Fruit fly (Drosophila melanogaster) whole organism, prepupa: ENCODE results near the gene robl62A.
A peak's percentile ranks its signal among the peaks of the same experiment; 100 is the strongest.

Source experiments
- CG10669 ChIP-seq: fragments of 200-800 bp; sonication (Bioruptor generic); optimal IDR thresholded peaks from 3 replicates; lab custom pipeline; 2018; ENCODE audit warnings: missing biosample characterization, mild to moderate bottlenecking, missing genetic modification characterization, moderate library complexity
- CG11902 ChIP-seq: fragments of 200-800 bp; sonication (Bioruptor generic); optimal IDR thresholded peaks from 3 replicates; lab custom pipeline; 2016; ENCODE audit warnings: missing biosample characterization, missing genetic modification characterization
- CG1621 ChIP-seq: fragments of 200-800 bp; sonication (Bioruptor generic); optimal IDR thresholded peaks from 3 replicates; lab custom pipeline; 2018; ENCODE audit warnings: missing biosample characterization, mild to moderate bottlenecking, missing genetic modification characterization
- CG6163 ChIP-seq: fragments of 200-800 bp; sonication (Bioruptor generic); IDR thresholded peaks from 3 replicates; pipeline ENCODE4 v1.3.6; 2022; ENCODE audit warnings: missing biosample characterization, missing genetic modification characterization
- CG8119 ChIP-seq: fragments of 200-800 bp; sonication (Bioruptor generic); IDR thresholded peaks from 3 replicates; pipeline ENCODE4 v1.3.6; 2022; ENCODE audit warnings: missing biosample characterization, missing genetic modification characterization
- Eip93F ChIP-seq: fragments of 200-800 bp; sonication (Bioruptor generic); optimal IDR thresholded peaks from 2 replicates; lab custom pipeline; 2016; ENCODE audit warnings: missing biosample characterization, mild to moderate bottlenecking, missing genetic modification characterization
- Gug ChIP-seq: fragments of 200-800 bp; sonication (Bioruptor generic); IDR thresholded peaks from 2 replicates; pipeline ENCODE4 v1.3.6; 2022; ENCODE audit warnings: missing biosample characterization, missing genetic modification characterization
- Hr38 ChIP-seq: sonication (Bioruptor generic); optimal IDR thresholded peaks from 2 replicates; lab custom pipeline; 2016; ENCODE audit warnings: missing biosample characterization, missing genetic modification characterization
- Smox ChIP-seq: fragments of 200-800 bp; sonication (Bioruptor generic); optimal IDR thresholded peaks from 3 replicates; lab custom pipeline; 2016; ENCODE audit warnings: missing biosample characterization, missing genetic modification characterization
- achi ChIP-seq: fragments of 200-800 bp; sonication (Bioruptor generic); optimal IDR thresholded peaks from 3 replicates; lab custom pipeline; 2016; ENCODE audit warnings: missing biosample characterization, missing genetic modification characterization
- dsx ChIP-seq: fragments of 200-800 bp; optimal IDR thresholded peaks from 3 replicates; lab custom pipeline; 2019; ENCODE audit warnings: missing biosample characterization, mild to moderate bottlenecking, missing genetic modification characterization, moderate library complexity; ENCODE audit not compliant: poor library complexity, severe bottlenecking
- fd59A ChIP-seq: fragments of 200-800 bp; sonication (Bioruptor generic); optimal IDR thresholded peaks from 2 replicates; lab custom pipeline; 2017; ENCODE audit warnings: missing biosample characterization, mild to moderate bottlenecking, missing genetic modification characterization, missing genetic modification reagents
- fkh ChIP-seq: fragments of 200-800 bp; sonication (Bioruptor generic); optimal IDR thresholded peaks from 3 replicates; lab custom pipeline; 2017; ENCODE audit warnings: missing biosample characterization, mild to moderate bottlenecking, missing genetic modification characterization, moderate library complexity

dm6 chr3L:1457998-1458728 lies 19.3 kb upstream of the robl62A start:
- TF ChIP-seq CG10669 (GFP tag; lab: Kevin White, UChicago) (no peak), CG8119 (GFP tag; lab: Robert Waterston, UW) (no peak), achi (GFP tag; lab: Kevin White, UChicago) (peak; percentile 21), dsx (GFP tag; lab: Kevin White, UChicago) (no peak), CG11902 (GFP tag; lab: Kevin White, UChicago) (peak; percentile 62), CG1621 (tag; lab: Kevin White, UChicago) (no peak), Smox (GFP tag; lab: Kevin White, UChicago) (peak; percentile 65), Eip93F (GFP tag; lab: Kevin White, UChicago) (no peak), Gug (GFP tag; lab: Robert Waterston, UW) (no peak), Hr38 (GFP tag; lab: Kevin White, UChicago) (no peak), CG6163 (GFP tag; lab: Robert Waterston, UW) (peak; percentile 56), fd59A (GFP tag; lab: Kevin White, UChicago) (no peak), fkh (GFP tag; lab: Kevin White, UChicago) (no peak)
